Fruit fly (Drosophila melanogaster) whole organism: ENCODE results near the gene CG14194.

Experiments used
- CG8478 ChIP-seq: fragments of >200 bp; optimal IDR thresholded peaks from 2 replicates; lab custom pipeline; 2018; ENCODE audit warnings: inconsistent platforms
- Dll ChIP-seq: fragments of >200 bp; optimal IDR thresholded peaks from 2 replicates; lab custom pipeline; 2017
- pan ChIP-seq: fragments of >200 bp; optimal IDR thresholded peaks from 2 replicates; lab custom pipeline; 2017
- psq ChIP-seq: fragments of >200 bp; optimal IDR thresholded peaks from 2 replicates; lab custom pipeline; 2017

- TF ChIP-seq Dll (peak; percentile 76), CG8478 (no peak), pan (lab: Kevin White, UChicago) (no peak), psq (lab: Kevin White, UChicago) (no peak)
Measured at dm6 chrX:19220415-19220814, 27.1 kb downstream of the CG14194 start, which contains the start of gene CG7884.
